Fruit fly (Drosophila melanogaster) whole organism, wandering third instar larva: ENCODE data around the gene CG12502.

Experiments
- CG32264 ChIP-seq: fragments of 200-800 bp; sonication (Bioruptor generic); optimal IDR thresholded peaks from 2 replicates; lab custom pipeline; 2016; ENCODE audit warnings: missing biosample characterization, missing genetic modification characterization
- CrebA ChIP-seq: fragments of 200-800 bp; sonication (Bioruptor generic); optimal IDR thresholded peaks from 2 replicates; lab custom pipeline; 2016; ENCODE audit warnings: missing biosample characterization, mild to moderate bottlenecking, missing genetic modification characterization, borderline replicate concordance
- Hr78 ChIP-seq: fragments of >200 bp; optimal IDR thresholded peaks from 2 replicates; lab custom pipeline; 2017; ENCODE audit warnings: missing biosample characterization, missing genetic modification characterization
- pan ChIP-seq: fragments of >200 bp; optimal IDR thresholded peaks from 2 replicates; lab custom pipeline; 2017

DNA sequence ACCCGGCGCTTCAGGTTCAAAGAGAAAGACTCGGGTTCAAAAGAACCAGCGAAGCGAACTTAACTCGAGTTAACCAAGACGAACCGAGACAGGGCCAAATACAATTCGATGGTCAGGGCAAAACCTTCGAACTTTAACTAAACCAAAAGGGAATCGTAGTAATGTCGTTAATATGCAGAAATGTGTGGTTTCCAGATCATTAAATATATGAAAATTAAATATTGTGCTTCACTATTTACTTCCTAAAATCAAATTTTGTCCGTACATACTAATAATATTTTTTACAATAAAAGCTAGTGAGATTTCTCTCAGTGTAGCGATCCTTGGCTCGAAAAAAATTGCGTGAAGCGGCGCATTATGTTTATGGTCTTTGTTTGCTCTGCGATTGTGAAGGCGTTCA lies 47.5 kb upstream of the CG12502 start:
- TF ChIP-seq Hr78 (GFP tag; lab: Kevin White, UChicago) (no peak), pan (lab: Kevin White, UChicago) (no peak), CG32264 (no peak), CrebA (GFP tag; lab: Kevin White, UChicago) (no peak)
